Fruit fly (Drosophila melanogaster) whole organism, embryonic: ENCODE results near the gene Unr.

Experiments used
- Atf6 ChIP-seq: fragments of 200-800 bp; sonication (Bioruptor generic); IDR thresholded peaks from 2 replicates; pipeline ENCODE4 v1.3.6; 2022; ENCODE audit warnings: missing biosample characterization, missing genetic modification characterization
- B-H1 ChIP-seq: fragments of 200-800 bp; sonication (Bioruptor generic); IDR thresholded peaks from 3 replicates; pipeline ENCODE4 v1.3.6; 2022; ENCODE audit warnings: missing biosample characterization, missing genetic modification characterization
- B-H2 ChIP-seq: fragments of 200-800 bp; sonication (Bioruptor generic); optimal IDR thresholded peaks from 2 replicates; lab custom pipeline; 2018; ENCODE audit warnings: missing biosample characterization, mild to moderate bottlenecking, missing genetic modification characterization
- Bdp1 ChIP-seq: fragments of 200-800 bp; sonication (Bioruptor generic); optimal IDR thresholded peaks from 3 replicates; lab custom pipeline; 2016; ENCODE audit warnings: missing biosample characterization, missing genetic modification characterization
- CG10274 ChIP-seq: fragments of 200-800 bp; sonication (Bioruptor generic); optimal IDR thresholded peaks from 3 replicates; lab custom pipeline; 2017; ENCODE audit warnings: missing biosample characterization, mild to moderate bottlenecking, missing genetic modification characterization
- CG10321 ChIP-seq: fragments of 200-800 bp; sonication (Bioruptor generic); IDR thresholded peaks from 2 replicates; pipeline ENCODE4 v1.3.6; 2022; ENCODE audit warnings: missing biosample characterization, missing genetic modification characterization
- CG11696 ChIP-seq: fragments of 200-800 bp; sonication (Bioruptor generic); IDR thresholded peaks from 2 replicates; pipeline ENCODE4 v1.3.6; 2022; ENCODE audit warnings: missing biosample characterization, missing genetic modification characterization
- CG11723 ChIP-seq: fragments of 200-800 bp; sonication (Bioruptor generic); optimal IDR thresholded peaks from 2 replicates; lab custom pipeline; 2017; ENCODE audit warnings: missing biosample characterization, mild to moderate bottlenecking, missing genetic modification characterization
- CG13424 ChIP-seq: fragments of 200-800 bp; sonication (Bioruptor generic); optimal IDR thresholded peaks from 2 replicates; lab custom pipeline; 2019; ENCODE audit warnings: missing biosample characterization, mild to moderate bottlenecking, missing genetic modification characterization, moderate library complexity
- CG13624 ChIP-seq: fragments of 200-800 bp; sonication (Bioruptor generic); optimal IDR thresholded peaks from 2 replicates; lab custom pipeline; 2016; ENCODE audit warnings: missing biosample characterization, missing genetic modification characterization
- CG13775 ChIP-seq: fragments of 200-800 bp; sonication (Bioruptor generic); optimal IDR thresholded peaks from 3 replicates; lab custom pipeline; 2017; ENCODE audit warnings: missing biosample characterization, mild to moderate bottlenecking, missing genetic modification characterization
- CG15073 ChIP-seq: fragments of 200-800 bp; sonication (Bioruptor generic); optimal IDR thresholded peaks from 2 replicates; lab custom pipeline; 2016; ENCODE audit warnings: missing biosample characterization, missing genetic modification characterization
- CG1529 ChIP-seq: fragments of 200-800 bp; sonication (Bioruptor generic); optimal IDR thresholded peaks from 3 replicates; lab custom pipeline; 2018; ENCODE audit warnings: missing biosample characterization, missing genetic modification characterization
- CG16813 ChIP-seq: fragments of 200-800 bp; sonication (Bioruptor generic); IDR thresholded peaks from 3 replicates; pipeline ENCODE4 v1.3.6; 2022; ENCODE audit warnings: missing biosample characterization, missing genetic modification characterization; ENCODE audit not compliant: partially characterized antibody
- CG18011 ChIP-seq: fragments of 200-800 bp; sonication (Bioruptor generic); optimal IDR thresholded peaks from 2 replicates; lab custom pipeline; 2017; ENCODE audit warnings: missing biosample characterization, missing genetic modification characterization, mild to moderate bottlenecking, moderate library complexity, missing genotype
- CG31365 ChIP-seq: fragments of 200-800 bp; sonication (Bioruptor generic); optimal IDR thresholded peaks from 2 replicates; lab custom pipeline; 2018; ENCODE audit warnings: missing biosample characterization, mild to moderate bottlenecking, missing genetic modification characterization
- CG31388 ChIP-seq: fragments of 200-800 bp; sonication (Bioruptor generic); optimal IDR thresholded peaks from 2 replicates; lab custom pipeline; 2016; ENCODE audit warnings: missing biosample characterization, missing genetic modification characterization
- CG32767 ChIP-seq: fragments of 200-800 bp; sonication (Bioruptor generic); IDR thresholded peaks from 2 replicates; pipeline ENCODE4 v1.3.6; 2022; ENCODE audit warnings: missing biosample characterization, missing genetic modification characterization
- CG33213 ChIP-seq: fragments of 200-800 bp; sonication (Bioruptor generic); optimal IDR thresholded peaks from 3 replicates; lab custom pipeline; 2016; ENCODE audit warnings: missing biosample characterization, missing genetic modification characterization
- CG33557 ChIP-seq: fragments of 200-800 bp; sonication (Bioruptor generic); optimal IDR thresholded peaks from 2 replicates; lab custom pipeline; 2019; ENCODE audit warnings: missing biosample characterization, mild to moderate bottlenecking, missing genetic modification characterization, moderate library complexity
- CG4328 ChIP-seq: fragments of 200-800 bp; sonication (Bioruptor generic); optimal IDR thresholded peaks from 3 replicates; lab custom pipeline; 2017; ENCODE audit warnings: missing biosample characterization, missing genetic modification reagents, missing genetic modification characterization
- CG4360 ChIP-seq: fragments of 200-800 bp; sonication (Bioruptor generic); IDR thresholded peaks from 2 replicates; pipeline ENCODE4 v1.3.6; 2022; ENCODE audit warnings: missing biosample characterization, missing genetic modification characterization
- CG7928 ChIP-seq: fragments of 200-800 bp; sonication (Bioruptor generic); optimal IDR thresholded peaks from 2 replicates; lab custom pipeline; 2017; ENCODE audit warnings: missing biosample characterization, mild to moderate bottlenecking, missing genetic modification characterization
- CG8359 ChIP-seq: fragments of 200-800 bp; sonication (Bioruptor generic); optimal IDR thresholded peaks from 2 replicates; lab custom pipeline; 2017; ENCODE audit warnings: missing biosample characterization, mild to moderate bottlenecking, missing genetic modification characterization, borderline replicate concordance
- CG8478 ChIP-seq: fragments of >200 bp; optimal IDR thresholded peaks from 2 replicates; lab custom pipeline; 2018
- CG8944 ChIP-seq: fragments of 200-800 bp; sonication (Bioruptor generic); optimal IDR thresholded peaks from 3 replicates; lab custom pipeline; 2016; ENCODE audit warnings: missing biosample characterization, missing genetic modification characterization
- CG9437 ChIP-seq: fragments of 200-800 bp; sonication (Bioruptor generic); optimal IDR thresholded peaks from 2 replicates; lab custom pipeline; 2018; ENCODE audit warnings: missing biosample characterization, mild to moderate bottlenecking, missing genetic modification characterization
- CG9932 ChIP-seq: fragments of 200-800 bp; sonication (Bioruptor generic); IDR thresholded peaks from 2 replicates; pipeline ENCODE4 v1.3.6; 2022; ENCODE audit warnings: missing biosample characterization, missing genetic modification characterization
- CkIIα-i1 ChIP-seq: fragments of 200-800 bp; sonication (Bioruptor generic); IDR thresholded peaks from 2 replicates; pipeline ENCODE4 v1.3.6; 2022; ENCODE audit warnings: missing biosample characterization, missing genetic modification characterization
- CoRest ChIP-seq: fragments of 200-800 bp; sonication (Bioruptor generic); optimal IDR thresholded peaks from 3 replicates; lab custom pipeline; 2018; ENCODE audit warnings: missing biosample characterization, mild to moderate bottlenecking, missing genetic modification characterization, moderate library complexity
- Eip74EF ChIP-seq, 2 experiments: fragments of 200-800 bp in 1 of 2; fragments of >200 bp in 1 of 2; sonication (Bioruptor generic) in 1 of 2; optimal IDR thresholded peaks; 2 replicates each; lab custom pipeline; 2017 to 2019; ENCODE audit warnings: missing biosample characterization in 2 of 2, missing genetic modification characterization in 2 of 2, mild to moderate bottlenecking in 1 of 2, moderate library complexity in 1 of 2
- Gsc ChIP-seq: fragments of 200-800 bp; sonication (Bioruptor generic); IDR thresholded peaks from 2 replicates; pipeline ENCODE4 v1.3.6; 2022; ENCODE audit warnings: missing biosample characterization, missing genetic modification characterization
- Hand ChIP-seq: fragments of 200-800 bp; sonication (Bioruptor generic); optimal IDR thresholded peaks from 2 replicates; lab custom pipeline; 2017; ENCODE audit warnings: mild to moderate bottlenecking, missing biosample characterization, missing genetic modification reagents, missing genetic modification characterization
- Lim3 ChIP-seq: fragments of 200-800 bp; sonication (Bioruptor generic); IDR thresholded peaks from 2 replicates; pipeline ENCODE4 v1.3.6; 2022; ENCODE audit warnings: missing biosample characterization, missing genetic modification characterization
- NFAT ChIP-seq: fragments of 200-800 bp; sonication (Bioruptor generic); IDR thresholded peaks from 2 replicates; pipeline ENCODE4 v1.3.6; 2022; ENCODE audit warnings: missing biosample characterization, missing genetic modification characterization
- Nf-YB ChIP-seq: fragments of 200-800 bp; sonication (Bioruptor generic); optimal IDR thresholded peaks from 3 replicates; lab custom pipeline; 2019; ENCODE audit warnings: missing biosample characterization, mild to moderate bottlenecking, missing genetic modification characterization, moderate library complexity
- Opbp ChIP-seq: fragments of 200-800 bp; sonication (Bioruptor generic); IDR thresholded peaks from 3 replicates; pipeline ENCODE4 v1.3.6; 2022; ENCODE audit warnings: missing biosample characterization, missing genetic modification characterization; ENCODE audit not compliant: partially characterized antibody
- Vsx1 ChIP-seq: fragments of 200-800 bp; sonication (Bioruptor generic); optimal IDR thresholded peaks from 2 replicates; lab custom pipeline; 2017; ENCODE audit warnings: missing biosample characterization, mild to moderate bottlenecking, missing genetic modification characterization, missing genetic modification reagents
- ash1 ChIP-seq: fragments of 200-800 bp; sonication (Bioruptor generic); optimal IDR thresholded peaks from 2 replicates; lab custom pipeline; 2018; ENCODE audit warnings: missing biosample characterization, mild to moderate bottlenecking, missing genetic modification characterization
- bcd ChIP-seq: fragments of 200-800 bp; sonication (Bioruptor generic); optimal IDR thresholded peaks from 2 replicates; lab custom pipeline; 2017; ENCODE audit warnings: missing biosample characterization, mild to moderate bottlenecking, missing genetic modification characterization
- dm ChIP-seq: fragments of 200-800 bp; sonication (Bioruptor generic); optimal IDR thresholded peaks from 3 replicates; lab custom pipeline; 2016; ENCODE audit warnings: missing biosample characterization, missing genetic modification characterization
- ewg ChIP-seq: fragments of 200-800 bp; sonication (Bioruptor generic); optimal IDR thresholded peaks from 3 replicates; lab custom pipeline; 2017; ENCODE audit warnings: mild to moderate bottlenecking, missing biosample characterization, missing genetic modification reagents, missing genetic modification characterization
- fd96Cb ChIP-seq: fragments of 200-800 bp; sonication (Bioruptor generic); optimal IDR thresholded peaks from 2 replicates; lab custom pipeline; 2018; ENCODE audit warnings: missing biosample characterization, mild to moderate bottlenecking, missing genetic modification characterization, moderate library complexity
- ftz-f1 ChIP-seq: fragments of 200-800 bp; sonication (Bioruptor generic); optimal IDR thresholded peaks from 2 replicates; lab custom pipeline; 2016; ENCODE audit warnings: missing biosample characterization, missing genetic modification characterization
- inv ChIP-seq: fragments of 200-800 bp; sonication (Bioruptor generic); IDR thresholded peaks from 2 replicates; pipeline ENCODE4 v1.3.6; 2022; ENCODE audit warnings: missing biosample characterization, missing genetic modification characterization; ENCODE audit not compliant: partially characterized antibody
- mirr ChIP-seq: fragments of 200-800 bp; sonication (Bioruptor generic); optimal IDR thresholded peaks from 3 replicates; lab custom pipeline; 2018; ENCODE audit warnings: missing biosample characterization, mild to moderate bottlenecking, missing genetic modification characterization
- pzg ChIP-seq: fragments of 200-800 bp; sonication (Bioruptor generic); optimal IDR thresholded peaks from 3 replicates; lab custom pipeline; 2018; ENCODE audit warnings: missing biosample characterization, mild to moderate bottlenecking, missing genetic modification characterization, moderate library complexity
- tll ChIP-seq, 2 experiments: fragments of 200-800 bp in 1 of 2; fragments of >200 bp in 1 of 2; sonication (Bioruptor generic) in 1 of 2; optimal IDR thresholded peaks; 2 replicates each; lab custom pipeline; 2017 to 2019; ENCODE audit warnings: missing biosample characterization in 2 of 2, missing genetic modification characterization in 2 of 2, mild to moderate bottlenecking in 1 of 2, moderate library complexity in 1 of 2
- unpg ChIP-seq: fragments of 200-800 bp; sonication (Bioruptor generic); optimal IDR thresholded peaks from 3 replicates; lab custom pipeline; 2018; ENCODE audit warnings: missing biosample characterization, mild to moderate bottlenecking, missing genetic modification characterization, moderate library complexity
- zf30C ChIP-seq: fragments of 200-800 bp; sonication (Bioruptor generic); optimal IDR thresholded peaks from 3 replicates; lab custom pipeline; 2018; ENCODE audit warnings: missing biosample characterization, mild to moderate bottlenecking, missing genetic modification characterization

Unr gene

DNA sequence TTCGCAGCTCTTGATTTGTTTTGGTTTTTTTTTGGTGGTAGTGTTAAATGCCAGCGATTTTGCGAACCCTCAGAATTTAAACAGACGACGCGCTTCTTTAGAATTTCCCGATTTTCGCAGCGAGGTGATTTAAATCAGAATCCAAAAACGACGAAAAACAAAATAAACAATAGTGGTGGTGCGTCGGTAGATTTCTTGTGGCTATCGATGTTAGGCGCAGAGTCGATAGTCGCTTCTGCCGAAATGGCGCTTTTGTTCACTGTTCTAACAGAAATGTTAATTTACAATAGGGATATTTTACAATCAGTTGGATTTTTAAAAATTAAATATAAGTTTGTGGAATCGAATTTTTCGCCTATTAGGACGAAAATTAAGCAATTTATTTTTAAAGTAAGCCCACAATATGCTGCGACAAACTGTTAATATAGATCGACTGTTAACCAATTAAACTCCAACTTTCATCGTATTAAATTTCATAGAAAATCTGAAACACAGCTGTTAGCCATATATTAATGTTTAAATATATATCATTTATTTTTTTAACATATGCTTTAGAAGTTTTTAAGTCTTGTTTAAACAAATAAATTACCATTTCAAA is 7.1 kb upstream of the Unr start, which contains the start of gene CG6983 (continued):
- TF ChIP-seq dm (GFP tag; lab: Kevin White, UChicago) (no peak), NFAT (GFP tag; lab: Robert Waterston, UW) (no peak), bcd (GFP tag; lab: Kevin White, UChicago) (no peak), Eip74EF (GFP tag; optimal IDR thresholded peaks at IDR 0.05; lab: Kevin White, UChicago) (no peak), B-H2 (GFP tag; lab: Kevin White, UChicago) (peak; percentile 35), CG1529 (no peak), CG32767 (no peak), B-H1 (GFP tag; lab: Robert Waterston, UW) (no peak), CG9932 (GFP tag; lab: Robert Waterston, UW) (peak; percentile 8; the same call in 1 of the 2 replicates), CG31388 (GFP tag; lab: Kevin White, UChicago) (no peak), Vsx1 (GFP tag; lab: Kevin White, UChicago) (no peak), ewg (GFP tag; lab: Kevin White, UChicago) (peak; percentile 8), fd96Cb (tag; lab: Kevin White, UChicago) (no peak), mirr (GFP tag; lab: Kevin White, UChicago) (no peak), CG10321 (GFP tag; lab: Robert Waterston, UW) (no peak), CG13775 (no peak), CG9437 (GFP tag; lab: Kevin White, UChicago) (no peak), Hand (no peak), pzg (GFP tag; lab: Kevin White, UChicago) (no peak), CG15073 (GFP tag; lab: Kevin White, UChicago) (no peak), Nf-YB (GFP tag; lab: Kevin White, UChicago) (no peak), ftz-f1 (GFP tag; lab: Kevin White, UChicago) (no peak), CG4360 (GFP tag; lab: Robert Waterston, UW) (no peak), zf30C (no peak), CG18011 (GFP tag; lab: Kevin White, UChicago) (no peak), CG8359 (GFP tag; lab: Kevin White, UChicago) (no peak), CG11723 (no peak), CG31365 (no peak), Opbp (peak; percentile 88), CG10274 (GFP tag; lab: Kevin White, UChicago) (no peak), CG8478 (lab: Kevin White, UChicago) (no peak), unpg (GFP tag; lab: Kevin White, UChicago) (no peak), Bdp1 (GFP tag; lab: Kevin White, UChicago) (no peak), CG4328 (GFP tag; lab: Kevin White, UChicago) (no peak), CG13624 (GFP tag; lab: Kevin White, UChicago) (no peak), CG8944 (GFP tag; lab: Kevin White, UChicago) (no peak), CG13424 (tag; lab: Kevin White, UChicago) (no peak), ash1 (GFP tag; lab: Kevin White, UChicago) (no peak), tll (GFP tag; optimal IDR thresholded peaks at IDR 0.05; lab: Kevin White, UChicago) (no peak), CG16813 (peak; percentile 75; the same call in 2 of the 3 replicates), Lim3 (GFP tag; lab: Robert Waterston, UW) (no peak), CG33213 (GFP tag; lab: Kevin White, UChicago) (no peak), inv (GFP tag; lab: Robert Waterston, UW) (peak; percentile 76), CkIIα-i1 (GFP tag; lab: Robert Waterston, UW) (no peak), Atf6 (GFP tag; lab: Robert Waterston, UW) (no peak), CG7928 (GFP tag; lab: Kevin White, UChicago) (no peak), CG33557 (no peak), CoRest (tag; lab: Kevin White, UChicago) (no peak), Gsc (GFP tag; lab: Robert Waterston, UW) (no peak), CG11696 (GFP tag; lab: Robert Waterston, UW) (no peak)
